Fruit fly (Drosophila melanogaster): ENCODE measurements around the gene FoxP.

dm6 chr3R:9700513-9700912 is 30.2 kb downstream of the FoxP start:
- TF ChIP-seq psq (GFP tag; optimal IDR thresholded peaks at IDR 0.05) = no peak
- TF ChIP-seq rgr (GFP tag; optimal IDR thresholded peaks at IDR 0.05) = no peak
- TF ChIP-seq jim (GFP tag; optimal IDR thresholded peaks at IDR 0.05) = no peak

Measured in whole organism, wandering third instar larva.